Fruit fly (Drosophila melanogaster): ENCODE results near the gene CG11550.

dm6 chr3R:31724136-31724535 lies 44.5 kb upstream of the CG11550 start:
- TF ChIP-seq CTCF (optimal IDR thresholded peaks at IDR 0.05): no peak
- no peak for TF ChIP-seq CG8478 (optimal IDR thresholded peaks at IDR 0.05)
